Fruit fly (Drosophila melanogaster): ENCODE results near the gene RabGGTb.

RabGGTb gene

DNA sequence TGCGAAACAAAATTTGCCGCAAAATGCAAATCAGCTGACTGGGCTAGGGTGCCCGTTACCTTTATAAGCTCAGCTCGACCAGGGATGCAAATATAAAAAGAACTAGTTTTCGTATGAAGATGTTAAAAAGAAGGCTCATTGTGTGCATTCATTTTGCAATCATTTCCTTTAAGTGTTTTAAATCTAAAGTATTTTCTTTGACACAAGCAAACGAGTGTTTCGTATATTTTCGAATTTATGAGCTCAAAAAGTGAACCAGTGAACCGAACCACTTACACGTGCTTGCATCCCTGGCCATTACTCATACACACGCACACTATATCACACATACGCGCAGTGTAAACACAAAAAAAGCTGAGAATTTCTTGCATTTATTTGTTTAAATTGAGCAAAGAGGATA, 724 bp upstream of the RabGGTb start, which contains the start of the genes Prx6a and Sbat (continued):
- TF ChIP-seq CG2120 (GFP tag; optimal IDR thresholded peaks at IDR 0.05) (peak; percentile 84), sqz (GFP tag; optimal IDR thresholded peaks at IDR 0.05) (peak; percentile 29), CG6654 (GFP tag; optimal IDR thresholded peaks at IDR 0.05) (no peak), ap (GFP tag; IDR thresholded peaks at IDR 0.05) (no peak), Nf-YA (GFP tag; IDR thresholded peaks at IDR 0.05) (no peak), cato (GFP tag; optimal IDR thresholded peaks at IDR 0.05; ENCODE audit: borderline replicate concordance) (no peak), lmd (GFP tag; IDR thresholded peaks at IDR 0.05) (peak; percentile 81), CG7839 (tag; optimal IDR thresholded peaks at IDR 0.05) (peak; percentile 70), mld (GFP tag; IDR thresholded peaks at IDR 0.05; ENCODE audit: partially characterized antibody) (no peak), wek (GFP tag; optimal IDR thresholded peaks at IDR 0.05) (no peak), CG7745 (tag; optimal IDR thresholded peaks at IDR 0.05) (no peak), Oli (tag; optimal IDR thresholded peaks at IDR 0.05) (peak; percentile 52), ERR (GFP tag; optimal IDR thresholded peaks at IDR 0.05) (no peak), CG43689 (GFP tag; IDR thresholded peaks at IDR 0.05) (no peak), CG13123 (GFP tag; optimal IDR thresholded peaks at IDR 0.05) (peak; percentile 56), CG4854 (GFP tag; optimal IDR thresholded peaks at IDR 0.05) (peak; percentile 42), CG4328 (GFP tag; optimal IDR thresholded peaks at IDR 0.05) (peak; percentile 62), CG12219 (GFP tag; optimal IDR thresholded peaks at IDR 0.05) (peak; percentile 45), rib (GFP tag; IDR thresholded peaks at IDR 0.05) (no peak), sim (GFP tag; IDR thresholded peaks at IDR 0.05) (no peak), Doc3 (GFP tag; IDR thresholded peaks at IDR 0.05; ENCODE audit: partially characterized antibody) (no peak), CoRest (tag; optimal IDR thresholded peaks at IDR 0.05) (peak; percentile 86), CG4820 (GFP tag; optimal IDR thresholded peaks at IDR 0.05) (peak; percentile 64), pan (optimal IDR thresholded peaks at IDR 0.05) (no peak), pan (GFP tag; optimal IDR thresholded peaks at IDR 0.05 in 1 of 2, IDR thresholded peaks at IDR 0.05 in 1 of 2) (peak in 1 of 2 experiments; percentile 59), lola (GFP tag; optimal IDR thresholded peaks at IDR 0.05) (peak in 1 of 3 experiments; percentile 70), chm (GFP tag; IDR thresholded peaks at IDR 0.05) (no peak), jing (GFP tag; optimal IDR thresholded peaks at IDR 0.05) (peak; percentile 49), jigr1 (GFP tag; IDR thresholded peaks at IDR 0.05) (no peak), eyg (GFP tag; optimal IDR thresholded peaks at IDR 0.05) (no peak), dpn (GFP tag; optimal IDR thresholded peaks at IDR 0.05) (peak; percentile 74), CG10321 (GFP tag; IDR thresholded peaks at IDR 0.05) (no peak), crp (GFP tag; optimal IDR thresholded peaks at IDR 0.05) (peak; percentile 93 to 98), CG17186 (GFP tag; optimal IDR thresholded peaks at IDR 0.05) (peak; percentile 23), lov (optimal IDR thresholded peaks at IDR 0.05) (no peak), lov (GFP tag; IDR thresholded peaks at IDR 0.05) (no peak), CG11560 (tag; IDR thresholded peaks at IDR 0.05) (peak; percentile 54; the same call in 1 of the 3 replicates), Abd-B (GFP tag; optimal IDR thresholded peaks at IDR 0.05) (peak; percentile 79), CG3281 (GFP tag; optimal IDR thresholded peaks at IDR 0.05) (peak; percentile 76), CG2678 (tag; optimal IDR thresholded peaks at IDR 0.05) (peak; percentile 81), CG31388 (GFP tag; optimal IDR thresholded peaks at IDR 0.05) (no peak), sr (GFP tag; IDR thresholded peaks at IDR 0.05) (0 out of 3 replicates have a peak, but pooled peaks have one; percentile 45), amos (GFP tag; IDR thresholded peaks at IDR 0.05; ENCODE audit: partially characterized antibody) (peak; percentile 33; the same call in 1 of the 2 replicates), HLH4C (GFP tag; IDR thresholded peaks at IDR 0.05; ENCODE audit: partially characterized antibody) (no peak), Scr (GFP tag; IDR thresholded peaks at IDR 0.05; ENCODE audit: partially characterized antibody) (peak; percentile 32; the same call in 1 of the 2 replicates), CG8944 (GFP tag; optimal IDR thresholded peaks at IDR 0.05) (peak; percentile 65), emc (GFP tag; optimal IDR thresholded peaks at IDR 0.05) (peak; percentile 10), E2f1 (GFP tag; IDR thresholded peaks at IDR 0.05) (peak; percentile 50), slp2 (GFP tag; optimal IDR thresholded peaks at IDR 0.05) (peak; percentile 57), CG30020 (tag; optimal IDR thresholded peaks at IDR 0.05) (peak; percentile 59), CG17912 (GFP tag; optimal IDR thresholded peaks at IDR 0.05) (no peak)

Measured in whole organism, embryonic.